Fruit fly (Drosophila melanogaster) whole organism, prepupa: ENCODE results near the gene Sr-CIV.
A peak's percentile ranks its signal among the peaks of the same experiment; 100 is the strongest.

ENCODE experiments used
- CG10669 ChIP-seq: fragments of 200-800 bp; sonication (Bioruptor generic); optimal IDR thresholded peaks from 3 replicates; lab custom pipeline; 2018; ENCODE audit warnings: missing biosample characterization, mild to moderate bottlenecking, missing genetic modification characterization, moderate library complexity
- CG11902 ChIP-seq: fragments of 200-800 bp; sonication (Bioruptor generic); optimal IDR thresholded peaks from 3 replicates; lab custom pipeline; 2016; ENCODE audit warnings: missing biosample characterization, missing genetic modification characterization
- CG15336 ChIP-seq: fragments of 200-800 bp; sonication (Bioruptor generic); IDR thresholded peaks from 2 replicates; pipeline ENCODE4 v1.3.6; 2022; ENCODE audit warnings: missing biosample characterization, missing genetic modification characterization
- CG1621 ChIP-seq: fragments of 200-800 bp; sonication (Bioruptor generic); optimal IDR thresholded peaks from 3 replicates; lab custom pipeline; 2018; ENCODE audit warnings: missing biosample characterization, mild to moderate bottlenecking, missing genetic modification characterization
- CG16779 ChIP-seq: fragments of 200-800 bp; sonication (Bioruptor generic); optimal IDR thresholded peaks from 3 replicates; lab custom pipeline; 2017; ENCODE audit warnings: missing biosample characterization, mild to moderate bottlenecking, missing genetic modification characterization
- CG3032 ChIP-seq: fragments of 200-800 bp; optimal IDR thresholded peaks from 2 replicates; lab custom pipeline; 2019; ENCODE audit warnings: missing biosample characterization, mild to moderate bottlenecking, missing genetic modification characterization, moderate library complexity
- CG31627 ChIP-seq: fragments of 200-800 bp; sonication (Bioruptor generic); optimal IDR thresholded peaks from 3 replicates; lab custom pipeline; 2016; ENCODE audit warnings: missing biosample characterization, missing genetic modification characterization
- CG32006 ChIP-seq: fragments of 200-800 bp; sonication (Bioruptor generic); optimal IDR thresholded peaks from 3 replicates; lab custom pipeline; 2017; ENCODE audit warnings: missing biosample characterization, mild to moderate bottlenecking, missing genetic modification characterization
- CG34406 ChIP-seq: fragments of 200-800 bp; sonication (Bioruptor generic); optimal IDR thresholded peaks from 3 replicates; lab custom pipeline; 2016; ENCODE audit warnings: missing biosample characterization, missing genetic modification characterization
- CG6163 ChIP-seq: fragments of 200-800 bp; sonication (Bioruptor generic); IDR thresholded peaks from 3 replicates; pipeline ENCODE4 v1.3.6; 2022; ENCODE audit warnings: missing biosample characterization, missing genetic modification characterization
- CG6276 ChIP-seq: fragments of 200-800 bp; sonication (Bioruptor generic); optimal IDR thresholded peaks from 2 replicates; lab custom pipeline; 2017; ENCODE audit warnings: missing biosample characterization, mild to moderate bottlenecking, missing genetic modification characterization
- CG6808 ChIP-seq: fragments of 200-800 bp; sonication (Bioruptor generic); optimal IDR thresholded peaks from 3 replicates; lab custom pipeline; 2017; ENCODE audit warnings: missing biosample characterization, missing genetic modification characterization, mild to moderate bottlenecking, moderate library complexity, missing genetic modification reagents
- CG6854 ChIP-seq: fragments of 200-800 bp; sonication (Bioruptor generic); optimal IDR thresholded peaks from 2 replicates; lab custom pipeline; 2017; ENCODE audit warnings: missing biosample characterization, mild to moderate bottlenecking, missing genetic modification characterization
- CG7368 ChIP-seq: fragments of 200-800 bp; sonication (Bioruptor generic); optimal IDR thresholded peaks from 3 replicates; lab custom pipeline; 2016; ENCODE audit warnings: missing biosample characterization, missing genetic modification characterization
- CG8119 ChIP-seq: fragments of 200-800 bp; sonication (Bioruptor generic); IDR thresholded peaks from 3 replicates; pipeline ENCODE4 v1.3.6; 2022; ENCODE audit warnings: missing biosample characterization, missing genetic modification characterization
- Eip75B ChIP-seq: fragments of 200-800 bp; sonication (Bioruptor generic); optimal IDR thresholded peaks from 3 replicates; lab custom pipeline; 2016; ENCODE audit warnings: missing biosample characterization, missing genetic modification characterization
- Eip78C ChIP-seq: fragments of 200-800 bp; sonication (Bioruptor generic); peaks from one replicate; lab custom pipeline; 2016; ENCODE audit warnings: missing biosample characterization, missing genetic modification characterization
- Eip93F ChIP-seq: fragments of 200-800 bp; sonication (Bioruptor generic); optimal IDR thresholded peaks from 2 replicates; lab custom pipeline; 2016; ENCODE audit warnings: missing biosample characterization, mild to moderate bottlenecking, missing genetic modification characterization
- Ets21C ChIP-seq: fragments of 200-800 bp; sonication (Bioruptor generic); optimal IDR thresholded peaks from 3 replicates; lab custom pipeline; 2016; ENCODE audit warnings: missing biosample characterization, missing genetic modification characterization
- Gug ChIP-seq: fragments of 200-800 bp; sonication (Bioruptor generic); IDR thresholded peaks from 2 replicates; pipeline ENCODE4 v1.3.6; 2022; ENCODE audit warnings: missing biosample characterization, missing genetic modification characterization
- Hr38 ChIP-seq: sonication (Bioruptor generic); optimal IDR thresholded peaks from 2 replicates; lab custom pipeline; 2016; ENCODE audit warnings: missing biosample characterization, missing genetic modification characterization
- Hr39 ChIP-seq: fragments of 200-800 bp; sonication (Bioruptor generic); optimal IDR thresholded peaks from 2 replicates; lab custom pipeline; 2016; ENCODE audit warnings: missing biosample characterization, missing genetic modification characterization
- Hr4 ChIP-seq: fragments of 200-800 bp; sonication (Bioruptor generic); optimal IDR thresholded peaks from 3 replicates; lab custom pipeline; 2016; ENCODE audit warnings: missing biosample characterization, missing genetic modification characterization
- Lpt ChIP-seq: fragments of 200-800 bp; sonication (Bioruptor generic); optimal IDR thresholded peaks from 3 replicates; lab custom pipeline; 2016; ENCODE audit warnings: missing biosample characterization, missing genetic modification characterization
- OdsH ChIP-seq: fragments of 200-800 bp; sonication (Bioruptor generic); optimal IDR thresholded peaks from 3 replicates; lab custom pipeline; 2016; ENCODE audit warnings: missing biosample characterization, missing genetic modification characterization
- Sox102F ChIP-seq: fragments of 200-800 bp; sonication (Bioruptor generic); optimal IDR thresholded peaks from 2 replicates; lab custom pipeline; 2016; ENCODE audit warnings: missing biosample characterization, mild to moderate bottlenecking, missing genetic modification characterization
- Sox14 ChIP-seq: fragments of 200-800 bp; sonication (Bioruptor generic); optimal IDR thresholded peaks from 3 replicates; lab custom pipeline; 2016; ENCODE audit warnings: missing biosample characterization, missing genetic modification characterization
- Sox15 ChIP-seq: fragments of 200-800 bp; sonication (Bioruptor generic); optimal IDR thresholded peaks from 3 replicates; lab custom pipeline; 2016; ENCODE audit warnings: missing biosample characterization, missing genetic modification characterization
- cyc ChIP-seq: fragments of 200-800 bp; sonication (Bioruptor generic); optimal IDR thresholded peaks from 3 replicates; lab custom pipeline; 2016; ENCODE audit warnings: missing biosample characterization, missing genetic modification characterization
- dac ChIP-seq: fragments of 200-800 bp; sonication (Bioruptor generic); optimal IDR thresholded peaks from 2 replicates; lab custom pipeline; 2017; ENCODE audit warnings: missing biosample characterization, mild to moderate bottlenecking, missing genetic modification characterization
- dsx ChIP-seq: fragments of 200-800 bp; optimal IDR thresholded peaks from 3 replicates; lab custom pipeline; 2019; ENCODE audit warnings: missing biosample characterization, mild to moderate bottlenecking, missing genetic modification characterization, moderate library complexity; ENCODE audit not compliant: poor library complexity, severe bottlenecking
- eg ChIP-seq: fragments of 200-800 bp; sonication (Bioruptor generic); IDR thresholded peaks from 3 replicates; pipeline ENCODE4 v1.3.6; 2022; ENCODE audit warnings: missing biosample characterization, missing genetic modification characterization
- esn ChIP-seq: fragments of 200-800 bp; sonication (Bioruptor generic); optimal IDR thresholded peaks from 2 replicates; lab custom pipeline; 2016; ENCODE audit warnings: missing biosample characterization, mild to moderate bottlenecking, missing genetic modification characterization, moderate library complexity
- fkh ChIP-seq: fragments of 200-800 bp; sonication (Bioruptor generic); optimal IDR thresholded peaks from 3 replicates; lab custom pipeline; 2017; ENCODE audit warnings: missing biosample characterization, mild to moderate bottlenecking, missing genetic modification characterization, moderate library complexity
- lz ChIP-seq: fragments of 200-800 bp; sonication (Bioruptor generic); optimal IDR thresholded peaks from 3 replicates; lab custom pipeline; 2016; ENCODE audit warnings: missing biosample characterization, missing genetic modification characterization
- pdm3 ChIP-seq: fragments of 200-800 bp; sonication (Bioruptor generic); optimal IDR thresholded peaks from 3 replicates; lab custom pipeline; 2016; ENCODE audit warnings: missing biosample characterization, missing genetic modification characterization
- salr ChIP-seq, 2 experiments: fragments of 200-800 bp; sonication (Bioruptor generic); optimal IDR thresholded peaks; 3 replicates each; lab custom pipeline; 2016 to 2018; ENCODE audit warnings: missing biosample characterization in 2 of 2, missing genetic modification characterization in 2 of 2, mild to moderate bottlenecking in 1 of 2
- spab ChIP-seq: fragments of 200-800 bp; sonication (Bioruptor generic); optimal IDR thresholded peaks from 2 replicates; lab custom pipeline; 2017; ENCODE audit warnings: missing biosample characterization, mild to moderate bottlenecking, missing genetic modification characterization, missing genetic modification reagents
- svp ChIP-seq: fragments of 200-800 bp; sonication (Bioruptor generic); peaks from one replicate; lab custom pipeline; 2016; ENCODE audit warnings: missing biosample characterization, missing genetic modification characterization
- vri ChIP-seq: fragments of 200-800 bp; sonication (Bioruptor generic); optimal IDR thresholded peaks from 3 replicates; lab custom pipeline; 2016; ENCODE audit warnings: missing biosample characterization, mild to moderate bottlenecking, missing genetic modification characterization

The Sr-CIV gene

DNA sequence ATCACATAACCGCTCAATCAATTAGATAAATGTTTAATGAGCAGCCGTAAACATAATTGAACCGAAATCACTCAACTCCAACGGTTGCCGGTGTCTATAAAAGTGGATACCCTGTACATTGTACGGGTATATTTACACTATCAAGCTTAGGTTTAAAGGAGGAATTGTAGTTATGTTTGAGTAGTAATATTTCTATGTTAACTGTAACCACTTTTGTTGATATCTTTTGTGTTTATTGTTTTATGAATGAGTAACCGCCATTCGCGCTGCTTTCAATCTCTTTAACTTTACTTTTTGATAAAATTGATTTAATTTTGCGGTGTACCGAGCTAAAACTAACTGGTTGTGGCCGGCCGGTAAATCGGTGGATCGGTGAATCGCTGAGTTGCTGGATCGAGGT, 41.8 kb downstream of the Sr-CIV start (continued):
- TF ChIP-seq Sox14 (GFP tag; lab: Kevin White, UChicago) (no peak), Hr4 (GFP tag; lab: Kevin White, UChicago) (peak; percentile 82), CG8119 (GFP tag; lab: Robert Waterston, UW) (peak; percentile 84), CG6808 (GFP tag; lab: Kevin White, UChicago) (no peak), eg (GFP tag; lab: Robert Waterston, UW) (peak; percentile 85), CG16779 (tag; lab: Kevin White, UChicago) (no peak), fkh (no peak), Sox102F (GFP tag; lab: Kevin White, UChicago) (no peak), CG11902 (GFP tag; lab: Kevin White, UChicago) (no peak), Eip75B (GFP tag; lab: Kevin White, UChicago) (no peak), svp (GFP tag; lab: Kevin White, UChicago) (no peak), CG6854 (GFP tag; lab: Kevin White, UChicago) (no peak), OdsH (GFP tag; lab: Kevin White, UChicago) (peak; percentile 41), dac (GFP tag; lab: Kevin White, UChicago) (peak; percentile 51)

dm6 chr2L:3480443-3480839, 43.4 kb downstream of the Sr-CIV start:
- TF ChIP-seq CG7368 (GFP tag; lab: Kevin White, UChicago): no peak
- TF ChIP-seq svp (GFP tag; lab: Kevin White, UChicago): peak; percentile 55
- no peak for TF ChIP-seq Sox15 (GFP tag; lab: Kevin White, UChicago)
- peak; percentile 41 for TF ChIP-seq Eip78C (GFP tag; lab: Kevin White, UChicago)
- TF ChIP-seq pdm3 (GFP tag; lab: Kevin White, UChicago): peak; percentile 21
- peak; percentile 8 for TF ChIP-seq esn (GFP tag; lab: Kevin White, UChicago)

dm6 chr2L:3479697-3480442, 44.0 kb downstream of the Sr-CIV start:
- TF ChIP-seq vri (GFP tag; lab: Kevin White, UChicago): peak; percentile 46
- no peak for TF ChIP-seq CG16779 (tag; lab: Kevin White, UChicago)
- no peak for TF ChIP-seq Gug (GFP tag; lab: Robert Waterston, UW)
- no peak for TF ChIP-seq Sox14 (GFP tag; lab: Kevin White, UChicago)
- TF ChIP-seq CG34406 (GFP tag; lab: Kevin White, UChicago): no peak
- TF ChIP-seq svp (GFP tag; lab: Kevin White, UChicago): peak; percentile 50
- TF ChIP-seq fkh: peak; percentile 12
- TF ChIP-seq, all 60 proteins: peak for 3

dm6 chr2L:3478034-3478880, 45.6 kb downstream of the Sr-CIV start, which contains the start of gene Thor:
Gene Thor (plus strand): TSS chr2L:3478434.
- TF ChIP-seq Lpt: no peak
- no peak for TF ChIP-seq CG10669 (GFP tag; lab: Kevin White, UChicago)
- no peak for TF ChIP-seq Hr38 (GFP tag; lab: Kevin White, UChicago)
- peak; percentile 11 for TF ChIP-seq Sox14 (GFP tag; lab: Kevin White, UChicago)
- TF ChIP-seq lz (GFP tag; lab: Kevin White, UChicago): no peak
- peak; percentile 57 for TF ChIP-seq dsx
- peak; percentile 66 for TF ChIP-seq CG6163 (GFP tag; lab: Robert Waterston, UW)
- TF ChIP-seq CG31627 (GFP tag; lab: Kevin White, UChicago): no peak
- peak; percentile 26 for TF ChIP-seq Eip75B (GFP tag; lab: Kevin White, UChicago)
- no peak for TF ChIP-seq Hr39 (GFP tag; lab: Kevin White, UChicago)
- TF ChIP-seq esn (GFP tag; lab: Kevin White, UChicago): peak; percentile 46
- no peak for TF ChIP-seq CG3032 (tag; lab: Kevin White, UChicago)
- TF ChIP-seq dac (GFP tag; lab: Kevin White, UChicago): no peak
- peak; percentile 98 for TF ChIP-seq fkh
- no peak for TF ChIP-seq CG32006
- TF ChIP-seq Gug (GFP tag; lab: Robert Waterston, UW): no peak
- no peak for TF ChIP-seq cyc (GFP tag; lab: Kevin White, UChicago)
- TF ChIP-seq svp (GFP tag; lab: Kevin White, UChicago): peak; percentile 79
- peak; percentile 46 for TF ChIP-seq CG15336 (GFP tag; lab: Robert Waterston, UW)
- TF ChIP-seq eg (GFP tag; lab: Robert Waterston, UW): peak; percentile 71; the same call in 2 of the 3 replicates
- peak; percentile 7 for TF ChIP-seq CG1621
- TF ChIP-seq CG6854 (GFP tag; lab: Kevin White, UChicago): peak; percentile 30
- TF ChIP-seq vri (GFP tag; lab: Kevin White, UChicago): peak; percentile 79
- TF ChIP-seq salr (GFP tag; optimal IDR thresholded peaks at IDR 0.05; lab: Kevin White, UChicago): peak in 1 of 2 experiments; percentile 8
- TF ChIP-seq Eip78C (GFP tag; lab: Kevin White, UChicago): peak; percentile 79
- peak; percentile 1 for TF ChIP-seq CG6276 (GFP tag; lab: Kevin White, UChicago)
- TF ChIP-seq Ets21C: no peak
- TF ChIP-seq pdm3 (GFP tag; lab: Kevin White, UChicago): no peak
- no peak for TF ChIP-seq Eip93F (GFP tag; lab: Kevin White, UChicago)
- TF ChIP-seq spab (GFP tag; lab: Kevin White, UChicago): no peak
